Fruit fly (Drosophila melanogaster) whole organism, embryonic: ENCODE measurements around the gene CG5762.

Source experiments
- Aef1 ChIP-seq: fragments of 200-800 bp; sonication (Bioruptor generic); IDR thresholded peaks from 3 replicates; pipeline ENCODE4 v1.3.6; 2022; ENCODE audit warnings: missing biosample characterization, missing genetic modification characterization
- Awh ChIP-seq: fragments of 200-800 bp; sonication (Bioruptor generic); IDR thresholded peaks from 2 replicates; pipeline ENCODE4, ENCODE4 v1.3.6; 2022; ENCODE audit warnings: missing biosample characterization, missing genetic modification characterization
- CG10979 ChIP-seq: fragments of 200-800 bp; sonication (Bioruptor generic); optimal IDR thresholded peaks from 2 replicates; lab custom pipeline; 2018; ENCODE audit warnings: missing biosample characterization, mild to moderate bottlenecking, missing genetic modification characterization, moderate library complexity
- CG11456 ChIP-seq: fragments of 200-800 bp; sonication (Bioruptor generic); IDR thresholded peaks from 3 replicates; pipeline ENCODE4 v1.3.6; 2022; ENCODE audit warnings: missing biosample characterization, missing genetic modification characterization
- CG12299 ChIP-seq: fragments of 200-800 bp; sonication (Bioruptor generic); optimal IDR thresholded peaks from 2 replicates; lab custom pipeline; 2018; ENCODE audit warnings: missing biosample characterization, mild to moderate bottlenecking, missing genetic modification characterization
- CG14710 ChIP-seq: fragments of 200-800 bp; sonication (Bioruptor generic); optimal IDR thresholded peaks from 3 replicates; lab custom pipeline; 2019; ENCODE audit warnings: missing biosample characterization, mild to moderate bottlenecking, missing genetic modification characterization, moderate library complexity
- CG14965 ChIP-seq: fragments of 200-800 bp; sonication (Bioruptor generic); optimal IDR thresholded peaks from 2 replicates; lab custom pipeline; 2016; ENCODE audit warnings: missing biosample characterization, missing genetic modification characterization, borderline replicate concordance
- CG1529 ChIP-seq: fragments of 200-800 bp; sonication (Bioruptor generic); optimal IDR thresholded peaks from 3 replicates; lab custom pipeline; 2018; ENCODE audit warnings: missing biosample characterization, missing genetic modification characterization
- CG16815 ChIP-seq: fragments of 200-800 bp; sonication (Bioruptor generic); optimal IDR thresholded peaks from 3 replicates; lab custom pipeline; 2017; ENCODE audit warnings: missing biosample characterization, mild to moderate bottlenecking, missing genetic modification characterization
- CG17612 ChIP-seq: fragments of 200-800 bp; sonication (Bioruptor generic); IDR thresholded peaks from 2 replicates; pipeline ENCODE4 v1.3.6; 2022; ENCODE audit warnings: missing biosample characterization, missing genetic modification characterization
- CG17802 ChIP-seq: fragments of 200-800 bp; sonication (Bioruptor generic); optimal IDR thresholded peaks from 2 replicates; lab custom pipeline; 2018; ENCODE audit warnings: missing biosample characterization, mild to moderate bottlenecking, missing genetic modification characterization, moderate library complexity
- CG1792 ChIP-seq: fragments of 200-800 bp; sonication (Bioruptor generic); optimal IDR thresholded peaks from 2 replicates; lab custom pipeline; 2016; ENCODE audit warnings: missing biosample characterization, missing genetic modification characterization
- CG18764 ChIP-seq: fragments of 200-800 bp; sonication (Bioruptor generic); optimal IDR thresholded peaks from 3 replicates; lab custom pipeline; 2016; ENCODE audit warnings: missing biosample characterization, missing genetic modification characterization
- CG2129 ChIP-seq: fragments of 200-800 bp; sonication (Bioruptor generic); IDR thresholded peaks from 2 replicates; pipeline ENCODE4 v1.3.6; 2022; ENCODE audit warnings: missing biosample characterization, missing genetic modification characterization; ENCODE audit not compliant: partially characterized antibody
- CG2202 ChIP-seq: fragments of 200-800 bp; sonication (Bioruptor generic); optimal IDR thresholded peaks from 2 replicates; lab custom pipeline; 2018; ENCODE audit warnings: missing biosample characterization, mild to moderate bottlenecking, missing genetic modification characterization
- CG34224 ChIP-seq: fragments of 200-800 bp; sonication (Bioruptor generic); IDR thresholded peaks from 3 replicates; pipeline ENCODE4 v1.3.6; 2022; ENCODE audit warnings: missing biosample characterization, missing genetic modification characterization; ENCODE audit not compliant: partially characterized antibody
- CG4424 ChIP-seq: fragments of 200-800 bp; sonication (Bioruptor generic); optimal IDR thresholded peaks from 3 replicates; lab custom pipeline; 2016; ENCODE audit warnings: missing biosample characterization, missing genetic modification characterization
- CG6175 ChIP-seq: fragments of 200-800 bp; sonication (Bioruptor generic); IDR thresholded peaks from 3 replicates; pipeline ENCODE4 v1.3.6; 2022; ENCODE audit warnings: missing biosample characterization, missing genetic modification characterization
- CG6765 ChIP-seq: fragments of 200-800 bp; sonication (Bioruptor generic); optimal IDR thresholded peaks from 3 replicates; lab custom pipeline; 2017; ENCODE audit warnings: missing biosample characterization, mild to moderate bottlenecking, missing genetic modification characterization
- CG8944 ChIP-seq: fragments of 200-800 bp; sonication (Bioruptor generic); optimal IDR thresholded peaks from 3 replicates; lab custom pipeline; 2016; ENCODE audit warnings: missing biosample characterization, missing genetic modification characterization
- CHES-1-like ChIP-seq: fragments of 200-800 bp; sonication (Bioruptor generic); optimal IDR thresholded peaks from 2 replicates; lab custom pipeline; 2016; ENCODE audit warnings: missing biosample characterization, missing genetic modification characterization
- Camta ChIP-seq: fragments of 200-800 bp; sonication (Bioruptor generic); optimal IDR thresholded peaks from 2 replicates; lab custom pipeline; 2016; ENCODE audit warnings: missing biosample characterization, missing genetic modification characterization
- Dbx ChIP-seq: fragments of 200-800 bp; sonication (Bioruptor generic); IDR thresholded peaks from 3 replicates; pipeline ENCODE4 v1.3.6; 2022; ENCODE audit warnings: missing biosample characterization, missing genetic modification characterization
- Dp ChIP-seq: fragments of 200-800 bp; sonication (Bioruptor generic); optimal IDR thresholded peaks from 2 replicates; lab custom pipeline; 2018; ENCODE audit warnings: missing biosample characterization, mild to moderate bottlenecking, missing genetic modification characterization, moderate library complexity
- Ets65A ChIP-seq: fragments of 200-800 bp; sonication (Bioruptor generic); peaks from one replicate; lab custom pipeline; 2016; ENCODE audit warnings: missing biosample characterization, missing genetic modification characterization
- Myb ChIP-seq: fragments of 200-800 bp; sonication (Bioruptor generic); optimal IDR thresholded peaks from 2 replicates; lab custom pipeline; 2016; ENCODE audit warnings: missing biosample characterization, missing genetic modification characterization
- Oli ChIP-seq: fragments of 200-800 bp; sonication (Bioruptor generic); optimal IDR thresholded peaks from 2 replicates; lab custom pipeline; 2018; ENCODE audit warnings: missing biosample characterization, mild to moderate bottlenecking, missing genetic modification characterization, moderate library complexity
- chinmo ChIP-seq: fragments of 200-800 bp; sonication (Bioruptor generic); IDR thresholded peaks from 4 replicates; pipeline ENCODE4 v1.3.6; 2022; ENCODE audit warnings: missing biosample characterization, missing genetic modification characterization; ENCODE audit not compliant: partially characterized antibody
- gsb ChIP-seq: fragments of 200-800 bp; sonication (Bioruptor generic); IDR thresholded peaks from 2 replicates; pipeline ENCODE4 v1.3.6; 2022; ENCODE audit warnings: missing biosample characterization, missing genetic modification characterization
- insv ChIP-seq, 2 experiments: fragments of 200-800 bp; sonication (Bioruptor generic); optimal IDR thresholded peaks; 3 replicates each; lab custom pipeline; 2016 to 2018; ENCODE audit warnings: missing biosample characterization in 2 of 2, missing genetic modification characterization in 2 of 2
- kni ChIP-seq: fragments of 200-800 bp; sonication (Bioruptor generic); optimal IDR thresholded peaks from 3 replicates; lab custom pipeline; 2017; ENCODE audit warnings: mild to moderate bottlenecking, missing biosample characterization, missing genetic modification reagents, missing genetic modification characterization
- nmo ChIP-seq: fragments of 200-800 bp; sonication (Bioruptor generic); optimal IDR thresholded peaks from 2 replicates; lab custom pipeline; 2018; ENCODE audit warnings: missing biosample characterization, mild to moderate bottlenecking, missing genetic modification characterization, moderate library complexity
- prd ChIP-seq, 3 experiments: fragments of >200 bp in 2 of 3; fragments of 200-800 bp in 1 of 3; sonication (Bioruptor generic) in 1 of 3; optimal IDR thresholded peaks in 2 of 3; IDR thresholded peaks in 1 of 3; 2 replicates in 2 of 3; 3 replicates in 1 of 3; pipeline versions ENCODE4 v1.3.6 to Lab custom; 2017 to 2022; ENCODE audit warnings: missing biosample characterization in 1 of 3, missing genetic modification characterization in 1 of 3
- sr ChIP-seq: fragments of 200-800 bp; sonication (Bioruptor generic); IDR thresholded peaks from 3 replicates; pipeline ENCODE4 v1.3.6; 2022; ENCODE audit warnings: missing biosample characterization, missing genetic modification characterization
- trem ChIP-seq: fragments of 200-800 bp; optimal IDR thresholded peaks from 3 replicates; lab custom pipeline; 2019; ENCODE audit warnings: missing biosample characterization, mild to moderate bottlenecking, missing genetic modification characterization, moderate library complexity

The CG5762 gene

DNA sequence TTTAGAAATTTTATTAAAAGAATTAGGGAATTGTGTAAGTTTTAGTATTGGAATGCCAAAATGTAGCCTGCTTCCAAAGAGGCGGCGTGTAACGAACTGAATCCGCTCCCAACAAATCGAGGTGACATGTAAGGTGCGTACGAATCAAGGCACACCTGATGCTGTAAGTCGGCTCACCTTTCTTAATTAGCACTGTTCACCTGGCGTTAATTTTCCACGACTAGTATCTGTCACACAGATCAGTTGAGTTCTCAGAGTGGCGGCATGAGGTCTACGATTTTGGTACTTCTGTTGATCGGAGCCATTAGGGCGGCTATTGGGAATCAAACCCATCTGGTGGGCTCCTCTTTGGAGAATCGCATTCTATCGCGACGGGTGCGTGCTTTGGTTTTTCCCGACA is at the start of gene CG5762, which contains the start of gene CG33339:
TSS of gene CG5762 (minus strand) at position 101 of the 400 bp plus-strand sequence.
TSS of gene CG33339 (plus strand) at position 265 of the 400 bp plus-strand sequence.
- no peak for TF ChIP-seq CG4424 (GFP tag; lab: Kevin White, UChicago)
- TF ChIP-seq CG2202 (tag; lab: Kevin White, UChicago) = no peak
- TF ChIP-seq Dbx (GFP tag; lab: Robert Waterston, UW) = no peak

DNA sequence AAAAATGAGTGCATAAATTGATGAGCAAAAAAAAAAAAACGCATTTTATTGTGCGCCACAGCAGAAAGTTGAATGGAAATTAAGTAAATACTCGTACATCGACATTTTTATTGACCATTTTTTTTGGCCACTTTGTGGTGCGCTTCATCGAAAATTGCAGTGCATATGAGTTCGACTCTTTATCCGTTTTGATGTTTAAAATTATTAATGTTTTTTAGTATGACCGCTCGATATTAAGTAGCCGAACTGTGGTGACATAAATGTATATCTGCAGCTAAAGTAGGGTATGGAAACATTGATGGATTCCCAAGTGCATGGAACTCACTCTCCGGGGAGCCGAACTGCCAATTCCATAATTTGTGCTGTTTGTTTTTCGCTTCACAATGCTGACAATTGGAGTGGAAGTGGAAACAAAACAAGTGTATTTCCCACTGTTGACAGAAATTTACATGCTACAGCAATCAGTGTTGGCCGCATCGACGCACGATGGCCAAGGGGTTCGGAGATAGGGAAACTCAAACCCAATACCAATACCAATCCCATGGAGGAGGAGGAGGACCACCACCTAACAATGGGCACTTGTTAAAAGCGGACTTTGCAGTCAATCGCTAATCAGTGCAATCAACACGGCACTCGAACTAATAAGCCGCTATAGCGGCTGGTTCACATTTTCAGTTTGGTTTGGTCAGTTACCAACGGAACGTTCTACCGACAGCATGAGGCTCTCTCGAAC is 30.9 kb upstream of the CG5762 start, which contains the start of gene CG13616:
TSS of gene CG13616 (plus strand) at position 683 of the 733 bp plus-strand sequence.
- TF ChIP-seq Ets65A (GFP tag; lab: Kevin White, UChicago) = peak; percentile 9
- no peak for TF ChIP-seq nmo

DNA sequence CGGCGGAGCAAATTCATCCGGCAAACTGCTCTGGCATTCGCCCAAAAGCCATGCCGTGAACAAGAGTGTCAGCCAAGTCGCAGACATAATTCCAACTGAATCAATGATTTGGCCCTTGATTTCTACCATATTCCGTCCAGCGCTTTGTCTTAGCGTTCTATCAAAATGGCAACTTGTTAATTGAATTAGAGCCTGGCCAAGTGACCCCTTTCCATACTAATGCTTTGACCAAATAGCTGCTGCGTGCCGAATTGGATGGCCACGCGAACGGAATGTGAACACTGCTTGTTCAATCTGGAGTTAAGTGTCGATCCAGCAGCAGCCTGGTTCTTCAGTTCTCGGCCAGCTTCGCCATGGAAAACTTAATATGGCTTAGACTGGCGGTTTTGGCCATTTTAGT is 28.8 kb upstream of the CG5762 start, which contains the start of the genes CG5768 and CG13615:
TSS of gene CG5768 (minus strand) at position 101 of the 400 bp plus-strand sequence.
TSS of gene CG13615 (plus strand) at position 280 of the 400 bp plus-strand sequence.
- no peak for TF ChIP-seq CG17802 (tag; lab: Kevin White, UChicago)
- no peak for TF ChIP-seq insv (GFP tag; optimal IDR thresholded peaks at IDR 0.05; lab: Kevin White, UChicago)
- no peak for TF ChIP-seq chinmo (GFP tag; lab: Robert Waterston, UW)
- TF ChIP-seq CHES-1-like = no peak
- TF ChIP-seq sr (GFP tag; lab: Robert Waterston, UW) = no peak
- TF ChIP-seq Camta (GFP tag; lab: Kevin White, UChicago) = no peak
- no peak for TF ChIP-seq kni (GFP tag; lab: Kevin White, UChicago)
- no peak for TF ChIP-seq prd (optimal IDR thresholded peaks at IDR 0.05; lab: Kevin White, UChicago)
- no peak for TF ChIP-seq prd (GFP tag; IDR thresholded peaks at IDR 0.05; lab: Robert Waterston, UW)
- no peak for TF ChIP-seq CG6765 (GFP tag; lab: Kevin White, UChicago)
- no peak for TF ChIP-seq Myb (GFP tag; lab: Kevin White, UChicago)
- no peak for TF ChIP-seq CG11456 (GFP tag; lab: Robert Waterston, UW)
- TF ChIP-seq Aef1 (GFP tag; lab: Robert Waterston, UW) = no peak
- no peak for TF ChIP-seq CG1792 (GFP tag; lab: Kevin White, UChicago)
- TF ChIP-seq CG34224 (GFP tag; lab: Robert Waterston, UW) = no peak

DNA sequence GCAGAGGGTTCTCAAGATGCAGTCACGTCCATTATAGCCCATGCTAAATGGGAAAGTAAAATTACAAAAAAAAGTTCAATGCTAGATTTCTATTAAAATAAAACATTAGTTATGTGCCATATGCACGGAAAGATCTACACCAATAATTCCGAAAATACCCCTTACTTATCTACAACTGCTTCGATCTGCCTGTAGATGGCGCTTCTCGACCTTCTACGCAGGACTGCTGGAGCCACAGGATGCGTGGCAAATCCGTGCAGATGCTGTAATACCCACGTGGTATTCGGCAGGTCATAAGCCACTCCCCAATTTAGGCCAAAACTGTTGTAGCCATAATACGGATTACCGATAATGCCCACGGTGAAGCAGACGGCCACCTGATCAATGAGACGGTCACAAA is 25.0 kb upstream of the CG5762 start:
- TF ChIP-seq CG8944 (no peak), CG14710 (tag; lab: Kevin White, UChicago) (no peak), CG6175 (GFP tag; lab: Robert Waterston, UW) (no peak), trem (tag; lab: Kevin White, UChicago) (no peak), CG12299 (tag; lab: Kevin White, UChicago) (no peak), CG6765 (GFP tag; lab: Kevin White, UChicago) (no peak), CG1529 (no peak), CG17612 (GFP tag; lab: Robert Waterston, UW) (no peak), Awh (no peak)

DNA sequence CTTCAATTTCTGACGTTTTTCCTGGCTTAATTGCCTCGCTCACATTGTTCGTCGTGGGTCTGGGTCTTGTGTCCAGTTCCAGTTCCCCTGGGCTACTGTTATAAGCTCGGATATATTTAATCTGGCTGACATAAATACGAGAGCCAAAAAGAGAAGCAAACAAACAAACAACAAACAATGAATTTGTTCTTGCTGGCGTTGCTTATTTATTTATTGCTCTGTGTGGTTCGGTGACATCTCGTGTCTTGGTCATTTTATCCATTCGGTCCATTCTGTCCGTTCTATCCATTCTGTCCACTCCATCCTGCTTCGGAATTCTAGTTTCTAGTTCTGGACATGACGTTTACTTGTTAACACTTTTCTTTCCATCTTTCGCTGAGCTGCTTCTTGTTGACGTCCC is 23.5 kb upstream of the CG5762 start, which contains the start of gene CG17780:
TSS of gene CG17780 (minus strand) at position 101 of the 400 bp plus-strand sequence.
- no peak for TF ChIP-seq CG16815 (GFP tag; lab: Kevin White, UChicago)
- no peak for TF ChIP-seq gsb (GFP tag; lab: Robert Waterston, UW)
- TF ChIP-seq Oli (tag; lab: Kevin White, UChicago) = no peak
- no peak for TF ChIP-seq CG2129
- no peak for TF ChIP-seq CG14965 (GFP tag; lab: Kevin White, UChicago)
- TF ChIP-seq CG10979 (tag; lab: Kevin White, UChicago) = no peak
- no peak for TF ChIP-seq Dp
- no peak for TF ChIP-seq CG18764 (GFP tag; lab: Kevin White, UChicago)
